Worm (Caenorhabditis elegans) whole organism, L3 larva: ENCODE results near the gene F46B6.4.

Experiments used
- nhr-11 ChIP-seq: fragments of 150-350 bp; optimal IDR thresholded peaks from 2 replicates; lab custom pipeline; 2014; ENCODE audit warnings: missing biosample characterization, missing genetic modification characterization
- nhr-76 ChIP-seq: fragments of 150-350 bp; sonication (generic microtip); optimal IDR thresholded peaks from 5 replicates; lab custom pipeline; 2014; ENCODE audit warnings: missing biosample characterization, missing genetic modification characterization
- pqm-1 ChIP-seq: fragments of 150-350 bp; optimal IDR thresholded peaks from 2 replicates; lab custom pipeline; 2017; ENCODE audit warnings: missing biosample characterization, missing genetic modification characterization, inconsistent platforms

DNA sequence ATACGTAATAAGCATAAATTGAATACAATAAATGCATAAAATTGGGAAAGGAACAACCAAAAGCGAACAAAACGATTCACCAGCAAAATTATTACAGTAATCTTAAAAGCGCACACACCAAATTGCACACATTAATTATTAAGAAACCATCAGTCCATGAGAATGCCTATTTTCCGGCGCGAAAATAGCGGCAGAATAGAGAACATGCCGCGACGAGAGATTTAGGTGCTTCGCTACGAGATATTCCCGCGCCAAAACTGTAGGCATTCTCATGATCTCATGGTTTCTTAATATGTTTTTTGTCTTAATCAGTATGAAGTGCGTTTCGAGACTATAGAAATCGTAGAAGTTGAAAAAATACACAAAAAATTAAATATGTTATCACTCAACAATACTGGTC is 4.9 kb upstream of the F46B6.4 start:
- no peak for TF ChIP-seq pqm-1
- no peak for TF ChIP-seq nhr-76
- no peak for TF ChIP-seq nhr-11
